Fruit fly (Drosophila melanogaster) whole organism, embryonic: ENCODE data around the gene Usp1.

Source experiments
- Ada2b ChIP-seq: fragments of 200-800 bp; sonication (Bioruptor generic); IDR thresholded peaks from 2 replicates; pipeline ENCODE4 v1.3.6; 2022; ENCODE audit warnings: missing biosample characterization, missing genetic modification characterization
- BEAF-32 ChIP-seq: fragments of 200-800 bp; sonication (Bioruptor generic); optimal IDR thresholded peaks from 3 replicates; lab custom pipeline; 2017; ENCODE audit warnings: missing biosample characterization, missing genetic modification characterization, mild to moderate bottlenecking, moderate library complexity, missing genetic modification reagents
- CG11398 ChIP-seq: fragments of 200-800 bp; sonication (Bioruptor generic); optimal IDR thresholded peaks from 2 replicates; lab custom pipeline; 2016; ENCODE audit warnings: missing biosample characterization, missing genetic modification characterization
- CG13296 ChIP-seq: fragments of 200-800 bp; sonication (Bioruptor generic); optimal IDR thresholded peaks from 3 replicates; lab custom pipeline; 2018; ENCODE audit warnings: missing biosample characterization, mild to moderate bottlenecking, missing genetic modification characterization
- CG13424 ChIP-seq: fragments of 200-800 bp; sonication (Bioruptor generic); optimal IDR thresholded peaks from 2 replicates; lab custom pipeline; 2019; ENCODE audit warnings: missing biosample characterization, mild to moderate bottlenecking, missing genetic modification characterization, moderate library complexity
- CG15514 ChIP-seq: fragments of 200-800 bp; sonication (Bioruptor generic); optimal IDR thresholded peaks from 3 replicates; lab custom pipeline; 2017; ENCODE audit warnings: missing biosample characterization, missing genetic modification characterization, mild to moderate bottlenecking, moderate library complexity, missing genetic modification reagents
- CG1647 ChIP-seq: fragments of 200-800 bp; sonication (Bioruptor generic); optimal IDR thresholded peaks from 3 replicates; lab custom pipeline; 2016; ENCODE audit warnings: missing biosample characterization, missing genetic modification characterization
- CG16813 ChIP-seq: fragments of 200-800 bp; sonication (Bioruptor generic); IDR thresholded peaks from 3 replicates; pipeline ENCODE4 v1.3.6; 2022; ENCODE audit warnings: missing biosample characterization, missing genetic modification characterization; ENCODE audit not compliant: partially characterized antibody
- CG17568 ChIP-seq: fragments of 200-800 bp; sonication (Bioruptor generic); optimal IDR thresholded peaks from 2 replicates; lab custom pipeline; 2018; ENCODE audit warnings: missing biosample characterization, mild to moderate bottlenecking, missing genetic modification characterization, moderate library complexity
- CG1832 ChIP-seq: fragments of 200-800 bp; sonication (Bioruptor generic); optimal IDR thresholded peaks from 2 replicates; lab custom pipeline; 2017; ENCODE audit warnings: missing biosample characterization, mild to moderate bottlenecking, missing genetic modification characterization, inconsistent platforms
- CG3163 ChIP-seq: fragments of 200-800 bp; sonication (Bioruptor generic); optimal IDR thresholded peaks from 3 replicates; lab custom pipeline; 2016; ENCODE audit warnings: missing biosample characterization, missing genetic modification characterization
- CG3726 ChIP-seq: fragments of 200-800 bp; sonication (Bioruptor generic); IDR thresholded peaks from 3 replicates; pipeline ENCODE4, ENCODE4 v1.3.6; 2022; ENCODE audit warnings: missing biosample characterization, missing genetic modification characterization
- CG3838 ChIP-seq: fragments of 200-800 bp; sonication (Bioruptor generic); optimal IDR thresholded peaks from 3 replicates; lab custom pipeline; 2016; ENCODE audit warnings: missing biosample characterization, missing genetic modification characterization
- CG4360 ChIP-seq: fragments of 200-800 bp; sonication (Bioruptor generic); IDR thresholded peaks from 2 replicates; pipeline ENCODE4 v1.3.6; 2022; ENCODE audit warnings: missing biosample characterization, missing genetic modification characterization
- CG4820 ChIP-seq: fragments of 200-800 bp; sonication (Bioruptor generic); optimal IDR thresholded peaks from 3 replicates; lab custom pipeline; 2016; ENCODE audit warnings: missing biosample characterization, missing genetic modification characterization
- CG6689 ChIP-seq: fragments of 200-800 bp; sonication (Bioruptor generic); IDR thresholded peaks from 2 replicates; pipeline ENCODE4 v1.3.6; 2022; ENCODE audit warnings: missing biosample characterization, missing genetic modification characterization
- CG6791 ChIP-seq: fragments of 200-800 bp; sonication (Bioruptor generic); IDR thresholded peaks from 3 replicates; pipeline ENCODE4 v1.3.6; 2022; ENCODE audit warnings: missing biosample characterization, missing genetic modification characterization; ENCODE audit not compliant: partially characterized antibody
- CG6854 ChIP-seq: fragments of 200-800 bp; sonication (Bioruptor generic); optimal IDR thresholded peaks from 3 replicates; lab custom pipeline; 2017; ENCODE audit warnings: missing biosample characterization, mild to moderate bottlenecking, missing genetic modification characterization
- CG7357 ChIP-seq: fragments of 200-800 bp; sonication (Bioruptor generic); IDR thresholded peaks from 3 replicates; pipeline ENCODE4 v1.3.6; 2022; ENCODE audit warnings: missing biosample characterization, missing genetic modification characterization
- CG7963 ChIP-seq: fragments of 200-800 bp; sonication (Bioruptor generic); IDR thresholded peaks from 3 replicates; pipeline ENCODE4 v1.3.6; 2022; ENCODE audit warnings: missing biosample characterization, missing genetic modification characterization; ENCODE audit not compliant: partially characterized antibody
- CG8478 ChIP-seq: fragments of >200 bp; optimal IDR thresholded peaks from 2 replicates; lab custom pipeline; 2018
- CG9437 ChIP-seq: fragments of 200-800 bp; sonication (Bioruptor generic); optimal IDR thresholded peaks from 2 replicates; lab custom pipeline; 2018; ENCODE audit warnings: missing biosample characterization, mild to moderate bottlenecking, missing genetic modification characterization
- CG9609 ChIP-seq: fragments of 200-800 bp; sonication (Bioruptor generic); optimal IDR thresholded peaks from 3 replicates; lab custom pipeline; 2016; ENCODE audit warnings: missing biosample characterization, missing genetic modification characterization
- CHES-1-like ChIP-seq: fragments of 200-800 bp; sonication (Bioruptor generic); optimal IDR thresholded peaks from 2 replicates; lab custom pipeline; 2016; ENCODE audit warnings: missing biosample characterization, missing genetic modification characterization
- CrebB ChIP-seq: fragments of 200-800 bp; sonication (Bioruptor generic); optimal IDR thresholded peaks from 3 replicates; lab custom pipeline; 2018; ENCODE audit warnings: missing biosample characterization, mild to moderate bottlenecking, missing genetic modification characterization
- Eip74EF ChIP-seq, 2 experiments: fragments of 200-800 bp in 1 of 2; fragments of >200 bp in 1 of 2; sonication (Bioruptor generic) in 1 of 2; optimal IDR thresholded peaks; 2 replicates each; lab custom pipeline; 2017 to 2019; ENCODE audit warnings: missing biosample characterization in 2 of 2, missing genetic modification characterization in 2 of 2, mild to moderate bottlenecking in 1 of 2, moderate library complexity in 1 of 2
- Hey ChIP-seq: fragments of 200-800 bp; sonication (Bioruptor generic); optimal IDR thresholded peaks from 3 replicates; lab custom pipeline; 2018; ENCODE audit warnings: missing biosample characterization, mild to moderate bottlenecking, missing genetic modification characterization
- Hr3 ChIP-seq: fragments of 200-800 bp; sonication (Bioruptor generic); optimal IDR thresholded peaks from 3 replicates; lab custom pipeline; 2016; ENCODE audit warnings: missing biosample characterization, missing genetic modification characterization
- Lpt ChIP-seq: fragments of >200 bp; optimal IDR thresholded peaks from 2 replicates; lab custom pipeline; 2018; ENCODE audit warnings: missing biosample characterization, missing genetic modification characterization
- NC2β ChIP-seq: fragments of 200-800 bp; sonication (Bioruptor generic); optimal IDR thresholded peaks from 2 replicates; lab custom pipeline; 2016; ENCODE audit warnings: missing biosample characterization, missing genetic modification characterization
- Neu2 ChIP-seq: fragments of 200-800 bp; sonication (Bioruptor generic); optimal IDR thresholded peaks from 3 replicates; lab custom pipeline; 2016; ENCODE audit warnings: missing biosample characterization, missing genetic modification characterization, borderline replicate concordance
- Rx ChIP-seq: fragments of 200-800 bp; sonication (Bioruptor generic); IDR thresholded peaks from 2 replicates; pipeline ENCODE4 v1.3.6; 2022; ENCODE audit warnings: missing biosample characterization, missing genetic modification characterization
- Sry-δ ChIP-seq: fragments of 200-800 bp; sonication (Bioruptor generic); optimal IDR thresholded peaks from 2 replicates; lab custom pipeline; 2016; ENCODE audit warnings: missing biosample characterization, missing genetic modification characterization
- bowl ChIP-seq: fragments of 200-800 bp; sonication (Bioruptor generic); IDR thresholded peaks from 2 replicates; pipeline ENCODE4 v1.3.6; 2022; ENCODE audit warnings: missing biosample characterization, missing genetic modification characterization
- chif ChIP-seq, 2 experiments: fragments of 200-800 bp; sonication (Bioruptor generic); optimal IDR thresholded peaks; 3 replicates each; lab custom pipeline; 2016; ENCODE audit warnings: missing biosample characterization in 2 of 2, missing genetic modification characterization in 2 of 2
- cwo ChIP-seq: fragments of 200-800 bp; sonication (Bioruptor generic); optimal IDR thresholded peaks from 3 replicates; lab custom pipeline; 2017; ENCODE audit warnings: missing biosample characterization, missing genetic modification characterization, mild to moderate bottlenecking, moderate library complexity, missing genetic modification reagents
- disco-r ChIP-seq: fragments of 200-800 bp; sonication (Bioruptor generic); optimal IDR thresholded peaks from 2 replicates; lab custom pipeline; 2016; ENCODE audit warnings: missing biosample characterization, missing genetic modification characterization
- fru ChIP-seq: fragments of >200 bp; optimal IDR thresholded peaks from 2 replicates; lab custom pipeline; 2017
- ftz-f1 ChIP-seq: fragments of 200-800 bp; sonication (Bioruptor generic); optimal IDR thresholded peaks from 2 replicates; lab custom pipeline; 2016; ENCODE audit warnings: missing biosample characterization, missing genetic modification characterization
- gsb-n ChIP-seq: fragments of 200-800 bp; sonication (Bioruptor generic); optimal IDR thresholded peaks from 3 replicates; lab custom pipeline; 2018; ENCODE audit warnings: missing biosample characterization, mild to moderate bottlenecking, missing genetic modification characterization
- her ChIP-seq: fragments of 200-800 bp; sonication (Bioruptor generic); optimal IDR thresholded peaks from 2 replicates; lab custom pipeline; 2016; ENCODE audit warnings: missing biosample characterization, missing genetic modification characterization
- kni ChIP-seq: fragments of 200-800 bp; sonication (Bioruptor generic); optimal IDR thresholded peaks from 3 replicates; lab custom pipeline; 2017; ENCODE audit warnings: mild to moderate bottlenecking, missing biosample characterization, missing genetic modification reagents, missing genetic modification characterization
- lilli ChIP-seq: fragments of 200-800 bp; sonication (Bioruptor generic); optimal IDR thresholded peaks from 3 replicates; lab custom pipeline; 2016; ENCODE audit warnings: missing biosample characterization, missing genetic modification characterization
- mam ChIP-seq: fragments of 200-800 bp; sonication (Bioruptor generic); optimal IDR thresholded peaks from 3 replicates; lab custom pipeline; 2016; ENCODE audit warnings: missing biosample characterization, missing genetic modification characterization
- otp ChIP-seq: fragments of 200-800 bp; sonication (Bioruptor generic); IDR thresholded peaks from 3 replicates; pipeline ENCODE4, ENCODE4 v1.3.6; 2022; ENCODE audit warnings: missing biosample characterization, missing genetic modification characterization
- pros ChIP-seq: fragments of 200-800 bp; sonication (Bioruptor generic); optimal IDR thresholded peaks from 3 replicates; lab custom pipeline; 2019; ENCODE audit warnings: missing biosample characterization, mild to moderate bottlenecking, missing genetic modification characterization, moderate library complexity
- psq ChIP-seq: fragments of 200-800 bp; sonication (Bioruptor generic); optimal IDR thresholded peaks from 2 replicates; lab custom pipeline; 2017; ENCODE audit warnings: missing biosample characterization, missing genetic modification characterization
- schlank ChIP-seq: fragments of 200-800 bp; sonication (Bioruptor generic); optimal IDR thresholded peaks from 2 replicates; lab custom pipeline; 2018; ENCODE audit warnings: missing biosample characterization, mild to moderate bottlenecking, missing genetic modification characterization
- so ChIP-seq: fragments of 200-800 bp; sonication (Bioruptor generic); IDR thresholded peaks from 3 replicates; pipeline ENCODE4 v1.3.6; 2022; ENCODE audit warnings: missing biosample characterization, missing genetic modification characterization
- ssp ChIP-seq: fragments of 200-800 bp; sonication (Bioruptor generic); IDR thresholded peaks from 2 replicates; pipeline ENCODE4 v1.3.6; 2022; ENCODE audit warnings: missing biosample characterization, missing genetic modification characterization
- tgo ChIP-seq: fragments of 200-800 bp; sonication (Bioruptor generic); IDR thresholded peaks from 3 replicates; pipeline ENCODE4 v1.3.6; 2022; ENCODE audit warnings: missing biosample characterization, missing genetic modification characterization
- wor ChIP-seq: fragments of 200-800 bp; sonication (Bioruptor generic); IDR thresholded peaks from 2 replicates; pipeline ENCODE4 v1.3.6; 2022; ENCODE audit warnings: missing biosample characterization, missing genetic modification characterization

Gene Usp1

DNA sequence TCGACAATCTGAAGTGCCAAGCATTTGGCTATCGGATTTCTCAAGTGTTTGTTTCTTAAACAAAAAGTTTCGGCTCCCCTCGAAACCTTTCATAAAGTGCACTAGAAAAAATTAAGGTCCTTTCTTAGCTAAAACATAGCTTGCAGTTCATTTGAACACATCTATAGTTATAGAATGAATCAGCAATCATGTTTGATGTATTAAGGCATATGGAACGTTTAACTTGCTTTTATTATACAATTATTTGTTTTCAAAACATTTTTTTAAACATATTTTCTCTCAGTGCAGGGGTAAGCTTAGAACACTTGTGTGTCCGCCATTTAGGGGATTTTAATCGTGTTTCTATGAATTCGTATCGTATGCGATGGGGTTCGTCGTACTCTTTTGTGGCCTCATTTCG lies 45.6 kb downstream of the Usp1 start (continued):
- TF ChIP-seq mam (peak; percentile 39), ftz-f1 (GFP tag; lab: Kevin White, UChicago) (no peak), CG3163 (GFP tag; lab: Kevin White, UChicago) (no peak), CG1832 (GFP tag; lab: Kevin White, UChicago) (no peak), pros (GFP tag; lab: Kevin White, UChicago) (no peak), wor (GFP tag; lab: Robert Waterston, UW) (0 out of 2 replicates have a peak, but pooled peaks have one; percentile 38), CG6854 (GFP tag; lab: Kevin White, UChicago) (no peak), CG4360 (GFP tag; lab: Robert Waterston, UW) (no peak), so (GFP tag; lab: Robert Waterston, UW) (peak; percentile 53; the same call in 1 of the 3 replicates), Hey (tag; lab: Kevin White, UChicago) (no peak), schlank (tag; lab: Kevin White, UChicago) (no peak), fru (lab: Kevin White, UChicago) (no peak), chif (GFP tag; optimal IDR thresholded peaks at IDR 0.05; lab: Kevin White, UChicago) (peak; percentile 39 to 81), CG9609 (GFP tag; lab: Kevin White, UChicago) (peak; percentile 17), gsb-n (tag; lab: Kevin White, UChicago) (peak; percentile 53), CHES-1-like (GFP tag; lab: Kevin White, UChicago) (peak; percentile 41), CG3838 (GFP tag; lab: Kevin White, UChicago) (peak; percentile 28), CG17568 (GFP tag; lab: Kevin White, UChicago) (peak; percentile 60), CG8478 (lab: Kevin White, UChicago) (no peak), CrebB (peak; percentile 5), tgo (GFP tag; lab: Robert Waterston, UW) (peak; percentile 32; the same call in 1 of the 3 replicates), Lpt (no peak), Hr3 (GFP tag; lab: Kevin White, UChicago) (peak; percentile 64), psq (GFP tag; lab: Kevin White, UChicago) (peak; percentile 37), bowl (GFP tag; lab: Robert Waterston, UW) (no peak), NC2β (peak; percentile 43), CG15514 (GFP tag; lab: Kevin White, UChicago) (no peak), Rx (GFP tag; lab: Robert Waterston, UW) (no peak), her (GFP tag; lab: Kevin White, UChicago) (no peak), CG13296 (GFP tag; lab: Kevin White, UChicago) (no peak), CG7357 (GFP tag; lab: Robert Waterston, UW) (0 out of 3 replicates have a peak, but pooled peaks have one; percentile 47), kni (GFP tag; lab: Kevin White, UChicago) (no peak), Eip74EF (GFP tag; optimal IDR thresholded peaks at IDR 0.05; lab: Kevin White, UChicago) (no peak), CG3726 (GFP tag; lab: Robert Waterston, UW) (no peak), disco-r (GFP tag; lab: Kevin White, UChicago) (no peak), CG13424 (tag; lab: Kevin White, UChicago) (peak; percentile 79), CG16813 (GFP tag; lab: Robert Waterston, UW) (no peak), CG11398 (GFP tag; lab: Kevin White, UChicago) (no peak), lilli (peak; percentile 50), CG7963 (GFP tag; lab: Robert Waterston, UW) (no peak), otp (GFP tag; lab: Robert Waterston, UW) (peak; percentile 68; the same call in 1 of the 3 replicates), Sry-δ (GFP tag; lab: Kevin White, UChicago) (peak; percentile 4), CG9437 (GFP tag; lab: Kevin White, UChicago) (peak; percentile 44), CG4820 (GFP tag; lab: Kevin White, UChicago) (peak; percentile 57), Neu2 (GFP tag; lab: Kevin White, UChicago) (no peak), CG6791 (GFP tag; lab: Robert Waterston, UW) (no peak), Ada2b (GFP tag; lab: Robert Waterston, UW) (peak; percentile 41; the same call in 1 of the 2 replicates), BEAF-32 (GFP tag; lab: Kevin White, UChicago) (no peak), ssp (peak; percentile 36; the same call in 1 of the 2 replicates), CG6689 (peak; percentile 64), CG1647 (no peak), cwo (no peak)
